Worm (Caenorhabditis elegans) whole organism, midembryonic: Measurements from ENCODE around the gene ugt-65.

ENCODE experiments used
- cog-1 ChIP-seq: sonication (generic microtip); optimal IDR thresholded peaks from 2 replicates; lab custom pipeline; 2016; ENCODE audit warnings: missing genetic modification characterization, missing compliant biosample characterization
- ref-1 ChIP-seq: fragments of 200-800 bp; sonication (Bioruptor generic); conservative IDR thresholded peaks from 2 replicates; pipeline ENCODE4 v1.3.6; 2022; ENCODE audit warnings: missing genetic modification reagents, missing genetic modification characterization, missing compliant biosample characterization
- tab-1 ChIP-seq: fragments of 200-800 bp; sonication (Bioruptor generic); IDR thresholded peaks from 2 replicates; pipeline ENCODE4 v1.3.6; 2022; ENCODE audit warnings: missing genetic modification characterization, missing compliant biosample characterization
- ztf-29 ChIP-seq: fragments of 200-800 bp; sonication (Bioruptor generic); IDR thresholded peaks from 2 replicates; pipeline ENCODE4 v1.3.6; 2022; ENCODE audit warnings: missing genetic modification reagents, missing genetic modification characterization, missing compliant biosample characterization

DNA sequence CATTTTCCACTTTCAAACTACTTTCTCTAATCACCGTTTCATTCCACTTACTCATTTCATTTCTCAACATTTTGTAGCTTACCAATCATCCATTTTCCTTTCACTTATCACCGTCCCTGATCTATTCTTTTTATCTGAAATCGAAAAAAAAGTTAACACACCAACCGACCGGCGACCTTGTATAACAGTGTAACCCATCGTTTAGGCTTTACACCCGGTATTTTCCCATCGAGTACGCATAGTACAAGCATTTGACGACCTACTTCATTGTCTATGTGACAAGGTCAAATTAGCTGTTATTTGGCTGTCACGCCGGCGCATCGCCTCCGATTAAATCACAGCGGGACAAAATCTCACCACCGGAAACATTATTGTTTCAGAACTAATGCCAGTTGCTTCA, 9.0 kb downstream of the ugt-65 start:
- TF ChIP-seq cog-1 (tag; lab: Kevin White, UChicago): no peak
- no peak for TF ChIP-seq ztf-29 (GFP tag; lab: Robert Waterston, UW)
- no peak for TF ChIP-seq tab-1 (GFP tag; lab: Robert Waterston, UW)
- TF ChIP-seq ref-1 (GFP tag; lab: Robert Waterston, UW): no peak
